Worm (Caenorhabditis elegans) whole organism, L2 larva: Measurements from ENCODE around the gene nhr-143.

ENCODE experiments used
- F13H6.1 ChIP-seq: sonication (generic microtip); optimal IDR thresholded peaks from 2 replicates; lab custom pipeline; 2016; ENCODE audit warnings: missing genetic modification characterization, missing compliant biosample characterization
- aly-2 ChIP-seq: fragments of 150-350 bp; optimal IDR thresholded peaks from 2 replicates; lab custom pipeline; 2014; ENCODE audit warnings: missing biosample characterization, missing genetic modification characterization
- ama-1 ChIP-seq: fragments of 150-350 bp; optimal IDR thresholded peaks from 2 replicates; lab custom pipeline; 2018; ENCODE audit warnings: inconsistent platforms
- blmp-1 ChIP-seq: sonication (generic microtip); optimal IDR thresholded peaks from 2 replicates; lab custom pipeline; 2017; ENCODE audit warnings: missing genetic modification characterization, mild to moderate bottlenecking, missing compliant biosample characterization, antibody characterized with exemption, moderate library complexity; ENCODE audit not compliant: insufficient read depth
- ceh-16 ChIP-seq: fragments of 150-350 bp; optimal IDR thresholded peaks from 2 replicates; lab custom pipeline; 2014; ENCODE audit warnings: missing biosample characterization, missing genetic modification characterization
- lsy-2 ChIP-seq, 2 experiments: fragments of 150-350 bp in 1 of 2; sonication (generic microtip) in 1 of 2; optimal IDR thresholded peaks; 2 replicates each; lab custom pipeline; 2014 to 2017; ENCODE audit warnings: missing biosample characterization in 2 of 2, missing genetic modification characterization in 2 of 2
- mbf-1 ChIP-seq: sonication (generic microtip); optimal IDR thresholded peaks from 2 replicates; lab custom pipeline; 2017; ENCODE audit warnings: missing biosample characterization, missing genetic modification characterization
- nhr-11 ChIP-seq: fragments of 150-350 bp; optimal IDR thresholded peaks from 2 replicates; lab custom pipeline; 2014; ENCODE audit warnings: missing biosample characterization, missing genetic modification characterization
- unc-55 ChIP-seq: fragments of 150-350 bp; sonication (generic microtip); optimal IDR thresholded peaks from 3 replicates; lab custom pipeline; 2014; ENCODE audit warnings: missing biosample characterization, missing genetic modification reagents, missing genetic modification characterization

- no peak for TF ChIP-seq unc-55
- TF ChIP-seq ama-1 (lab: Kevin White, UChicago), result no peak
- TF ChIP-seq blmp-1, result peak; percentile 91
- TF ChIP-seq lsy-2 (tag; optimal IDR thresholded peaks at IDR 0.05; lab: Kevin White, UChicago), result no peak
- TF ChIP-seq F13H6.1 (tag; lab: Kevin White, UChicago), result no peak
- no peak for TF ChIP-seq mbf-1 (tag; lab: Kevin White, UChicago)
- TF ChIP-seq ceh-16 (tag; lab: Kevin White, UChicago), result no peak
- TF ChIP-seq aly-2 (tag; lab: Kevin White, UChicago), result no peak
- no peak for TF ChIP-seq nhr-11 (tag; lab: Kevin White, UChicago)
Measured at ce11 chrV:8994272-8994671, 19.5 kb upstream of the nhr-143 start.
